Worm (Caenorhabditis elegans): Measurements from ENCODE around the gene timm-17B.1.

Gene timm-17B.1

DNA sequence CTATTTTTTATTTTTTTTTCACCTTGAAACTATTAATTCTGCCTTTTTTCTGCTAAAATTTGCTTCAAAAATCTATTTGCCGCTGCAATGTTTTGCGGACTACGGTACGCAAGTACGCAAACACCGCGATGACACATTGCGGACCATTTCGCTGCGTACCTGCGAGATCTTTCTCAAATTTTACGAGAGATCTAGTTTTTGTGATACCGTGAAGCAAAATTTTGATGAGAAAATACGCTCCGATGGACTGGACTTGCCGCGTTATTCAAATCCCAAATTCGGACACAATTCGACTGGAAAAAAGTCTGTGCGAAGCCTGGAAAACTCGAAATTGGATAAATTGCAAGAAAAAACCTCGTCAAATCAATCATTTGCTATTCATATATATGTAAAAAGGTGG, 24.8 kb downstream of the timm-17B.1 start (continued):
- peak in 2 of 3 experiments; percentile 50 for TF ChIP-seq dpl-1 (GFP tag; optimal IDR thresholded peaks at IDR 0.05)
- peak; percentile 36 to 60 for TF ChIP-seq efl-1 (optimal IDR thresholded peaks at IDR 0.05)
- TF ChIP-seq efl-1 (GFP tag; optimal IDR thresholded peaks at IDR 0.05 in 1 of 2), result peak; percentile 63 to 75
- TF ChIP-seq nhr-19 (GFP tag; conservative IDR thresholded peaks at IDR 0.05), result peak; percentile 98
- TF ChIP-seq nhr-71 (tag; optimal IDR thresholded peaks at IDR 0.05), result peak; percentile 71

- TF ChIP-seq lsy-2 (tag; optimal IDR thresholded peaks at IDR 0.05), result peak in 1 of 2 experiments; percentile 38
Measured at ce11 chrIV:4715785-4716184, 29.5 kb downstream of the timm-17B.1 start, which contains the start of gene miro-1. Gene miro-1 (minus strand): TSS chrIV:4715807.

- TF ChIP-seq ceh-63 (GFP tag; optimal IDR thresholded peaks at IDR 0.05) (no peak), nhr-90 (tag; optimal IDR thresholded peaks at IDR 0.05; ENCODE audit: poor library complexity) (peak; percentile 18), nhr-76 (tag; optimal IDR thresholded peaks at IDR 0.05) (no peak), unc-86 (tag; optimal IDR thresholded peaks at IDR 0.05) (no peak), lir-3 (tag; optimal IDR thresholded peaks at IDR 0.05; ENCODE audit: poor library complexity) (peak; percentile 52), ceh-82 (tag; optimal IDR thresholded peaks at IDR 0.05) (no peak), dpl-1 (GFP tag; optimal IDR thresholded peaks at IDR 0.05) (peak in 1 of 3 experiments; percentile 42), ztf-11 (tag; optimal IDR thresholded peaks at IDR 0.05) (peak in 1 of 2 experiments; percentile 6), nhr-20 (tag; optimal IDR thresholded peaks at IDR 0.05) (no peak), rnt-1 (tag; optimal IDR thresholded peaks at IDR 0.05) (peak; percentile 73), lin-14 (GFP tag; optimal IDR thresholded peaks at IDR 0.05) (no peak), nhr-47 (tag; optimal IDR thresholded peaks at IDR 0.05) (peak; percentile 42), nhr-71 (tag; optimal IDR thresholded peaks at IDR 0.05) (peak; percentile 28), zip-4 (GFP tag; optimal IDR thresholded peaks at IDR 0.05) (no peak), tbx-2 (tag; optimal IDR thresholded peaks at IDR 0.05) (peak; percentile 20), pax-3 (tag; optimal IDR thresholded peaks at IDR 0.05) (no peak), efl-1 (optimal IDR thresholded peaks at IDR 0.05) (peak; percentile 4 to 26), efl-1 (GFP tag; optimal IDR thresholded peaks at IDR 0.05 in 1 of 2) (no peak), nhr-28 (tag; optimal IDR thresholded peaks at IDR 0.05) (no peak), grh-1 (GFP tag; IDR thresholded peaks at IDR 0.05) (no peak), xbp-1 (tag; optimal IDR thresholded peaks at IDR 0.05) (peak; percentile 10), ceh-90 (tag; optimal IDR thresholded peaks at IDR 0.05) (peak; percentile 71), ceh-88 (GFP tag; IDR thresholded peaks at IDR 0.05) (no peak), lsy-2 (tag; optimal IDR thresholded peaks at IDR 0.05) (peak; percentile 20 to 48), lin-35 (GFP tag; optimal IDR thresholded peaks at IDR 0.05) (peak in 1 of 2 experiments; percentile 4)
Measured at ce11 chrIV:4712376-4712775, 32.9 kb downstream of the timm-17B.1 start, which contains the start of gene yars-2. Gene yars-2 (minus strand): TSS chrIV:4712624.

DNA sequence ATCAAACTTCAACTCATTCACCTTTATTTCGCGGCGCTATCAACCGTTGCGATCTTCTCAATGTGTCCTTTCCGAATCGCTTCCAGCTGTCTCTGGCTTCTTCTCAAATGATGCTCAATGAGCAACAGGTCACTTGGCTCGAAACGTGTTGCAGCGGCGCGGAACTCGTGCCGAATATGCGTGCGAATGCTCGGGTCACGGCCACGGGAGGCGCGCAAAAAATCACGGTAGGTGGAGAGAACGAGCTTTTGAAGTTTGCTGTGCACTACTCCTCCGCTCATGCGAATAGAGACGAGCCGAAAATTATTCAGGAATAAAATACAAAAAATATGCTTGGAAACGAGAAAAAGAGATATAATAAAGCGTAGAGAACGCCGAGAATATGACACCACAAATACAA, 34.8 kb downstream of the timm-17B.1 start, which contains the start of gene cif-1:
Gene cif-1, minus strand, starts transcription at position 297 of the 400 bp plus-strand sequence.
- no peak for TF ChIP-seq ztf-4 (tag; optimal IDR thresholded peaks at IDR 0.05)
- TF ChIP-seq aha-1 (tag; optimal IDR thresholded peaks at IDR 0.05), result no peak
- no peak for TF ChIP-seq ama-1 (optimal IDR thresholded peaks at IDR 0.05)
- no peak for TF ChIP-seq efl-1 (optimal IDR thresholded peaks at IDR 0.05)
- TF ChIP-seq efl-1 (GFP tag; optimal IDR thresholded peaks at IDR 0.05 in 1 of 2), result peak in 1 of 2 experiments; percentile 67
- no peak for TF ChIP-seq nhr-11 (tag; optimal IDR thresholded peaks at IDR 0.05)
- no peak for TF ChIP-seq nhr-20 (tag; optimal IDR thresholded peaks at IDR 0.05)
- no peak for TF ChIP-seq unc-98 (GFP tag; IDR thresholded peaks at IDR 0.05)
- TF ChIP-seq unc-30 (tag; optimal IDR thresholded peaks at IDR 0.05), result no peak
- TF ChIP-seq zag-1 (tag; optimal IDR thresholded peaks at IDR 0.05), result no peak

DNA sequence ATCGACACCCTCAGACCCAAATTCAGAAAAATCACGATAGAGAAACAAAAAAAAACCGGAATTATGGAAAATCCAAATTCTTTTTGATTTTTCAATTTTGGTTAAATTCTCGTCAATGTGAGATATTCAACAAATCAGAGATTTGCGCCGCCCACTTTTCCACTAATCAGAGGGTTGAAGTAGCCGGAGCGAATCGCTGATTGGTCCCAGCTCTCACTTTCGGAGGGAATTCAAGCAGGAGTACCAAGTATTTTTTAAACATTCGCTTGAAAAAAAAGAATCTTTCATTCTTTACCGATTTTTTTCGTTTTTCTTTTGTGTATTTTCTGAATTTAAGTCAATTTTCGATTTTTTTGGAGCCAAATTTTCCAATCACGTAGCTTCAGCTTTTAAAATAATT, 39.4 kb downstream of the timm-17B.1 start:
- TF ChIP-seq aly-2 (tag; optimal IDR thresholded peaks at IDR 0.05) (no peak), ces-1 (GFP tag; optimal IDR thresholded peaks at IDR 0.05) (no peak), alr-1 (tag; optimal IDR thresholded peaks at IDR 0.05; ENCODE audit: borderline replicate concordance) (no peak), ceh-82 (tag; optimal IDR thresholded peaks at IDR 0.05) (no peak), fos-1 (tag; optimal IDR thresholded peaks at IDR 0.05) (no peak), dpl-1 (GFP tag; optimal IDR thresholded peaks at IDR 0.05) (no peak), lin-15B (tag; optimal IDR thresholded peaks at IDR 0.05) (no peak), lsy-2 (tag; optimal IDR thresholded peaks at IDR 0.05) (no peak), zip-4 (GFP tag; optimal IDR thresholded peaks at IDR 0.05) (no peak), lin-35 (GFP tag; optimal IDR thresholded peaks at IDR 0.05) (no peak), nhr-47 (tag; optimal IDR thresholded peaks at IDR 0.05) (no peak), C34B4.2 (tag; optimal IDR thresholded peaks at IDR 0.05) (no peak), ztf-11 (tag; optimal IDR thresholded peaks at IDR 0.05) (no peak), ceh-8 (GFP tag; optimal IDR thresholded peaks at IDR 0.05) (no peak), pax-3 (tag; optimal IDR thresholded peaks at IDR 0.05) (no peak), elt-3 (tag; optimal IDR thresholded peaks at IDR 0.05) (no peak), xbp-1 (tag; optimal IDR thresholded peaks at IDR 0.05) (no peak), efl-1 (optimal IDR thresholded peaks at IDR 0.05) (no peak), efl-1 (GFP tag; optimal IDR thresholded peaks at IDR 0.05 in 1 of 2) (no peak)
